Fruit fly (Drosophila melanogaster) whole organism, embryonic: ENCODE measurements around the gene CSN6.

Experiments used
- Aef1 ChIP-seq: fragments of 200-800 bp; sonication (Bioruptor generic); IDR thresholded peaks from 3 replicates; pipeline ENCODE4 v1.3.6; 2022; ENCODE audit warnings: missing biosample characterization, missing genetic modification characterization
- Bgb ChIP-seq: fragments of 200-800 bp; sonication (Bioruptor generic); IDR thresholded peaks from 2 replicates; pipeline ENCODE4 v1.3.6; 2022; ENCODE audit warnings: missing biosample characterization, missing genetic modification characterization; ENCODE audit not compliant: partially characterized antibody
- Blimp-1 ChIP-seq: fragments of 200-800 bp; sonication (Bioruptor generic); optimal IDR thresholded peaks from 3 replicates; lab custom pipeline; 2018; ENCODE audit warnings: missing biosample characterization, missing genetic modification characterization, mild to moderate bottlenecking, moderate library complexity, missing genetic modification reagents
- CG10274 ChIP-seq: fragments of 200-800 bp; sonication (Bioruptor generic); optimal IDR thresholded peaks from 3 replicates; lab custom pipeline; 2017; ENCODE audit warnings: missing biosample characterization, mild to moderate bottlenecking, missing genetic modification characterization
- CG11085 ChIP-seq: fragments of 200-800 bp; sonication (Bioruptor generic); IDR thresholded peaks from 2 replicates; pipeline ENCODE4 v1.3.6; 2022; ENCODE audit warnings: missing biosample characterization, missing genetic modification characterization
- CG11247 ChIP-seq: fragments of 200-800 bp; sonication (Bioruptor generic); IDR thresholded peaks from 2 replicates; pipeline ENCODE4 v1.3.6; 2022; ENCODE audit warnings: missing biosample characterization, missing genetic modification characterization
- CG11456 ChIP-seq: fragments of 200-800 bp; sonication (Bioruptor generic); IDR thresholded peaks from 3 replicates; pipeline ENCODE4 v1.3.6; 2022; ENCODE audit warnings: missing biosample characterization, missing genetic modification characterization
- CG12942 ChIP-seq: fragments of 200-800 bp; sonication (Bioruptor generic); optimal IDR thresholded peaks from 3 replicates; lab custom pipeline; 2016; ENCODE audit warnings: missing biosample characterization, missing genetic modification characterization
- CG13624 ChIP-seq: fragments of 200-800 bp; sonication (Bioruptor generic); optimal IDR thresholded peaks from 2 replicates; lab custom pipeline; 2016; ENCODE audit warnings: missing biosample characterization, missing genetic modification characterization
- CG17328 ChIP-seq: fragments of 200-800 bp; sonication (Bioruptor generic); IDR thresholded peaks from 2 replicates; pipeline ENCODE4 v1.3.6; 2022; ENCODE audit warnings: missing biosample characterization, missing genetic modification characterization
- CG17359 ChIP-seq: fragments of 200-800 bp; sonication (Bioruptor generic); optimal IDR thresholded peaks from 3 replicates; lab custom pipeline; 2018; ENCODE audit warnings: missing biosample characterization, mild to moderate bottlenecking, missing genetic modification characterization, moderate library complexity
- CG31441 ChIP-seq: fragments of 200-800 bp; sonication (Bioruptor generic); IDR thresholded peaks from 2 replicates; pipeline ENCODE4 v1.3.6; 2022; ENCODE audit warnings: missing biosample characterization, missing genetic modification characterization
- CG32532 ChIP-seq: fragments of 200-800 bp; sonication (Bioruptor generic); IDR thresholded peaks from 2 replicates; pipeline ENCODE4 v1.3.6; 2022; ENCODE audit warnings: missing biosample characterization, missing genetic modification characterization
- CG3838 ChIP-seq: fragments of 200-800 bp; sonication (Bioruptor generic); optimal IDR thresholded peaks from 3 replicates; lab custom pipeline; 2016; ENCODE audit warnings: missing biosample characterization, missing genetic modification characterization
- CG43689 ChIP-seq: fragments of 200-800 bp; sonication (Bioruptor generic); IDR thresholded peaks from 2 replicates; pipeline ENCODE4 v1.3.6; 2022; ENCODE audit warnings: missing biosample characterization, missing genetic modification characterization
- CG7745 ChIP-seq: fragments of 200-800 bp; sonication (Bioruptor generic); optimal IDR thresholded peaks from 2 replicates; lab custom pipeline; 2018; ENCODE audit warnings: missing biosample characterization, mild to moderate bottlenecking, missing genetic modification characterization, moderate library complexity
- CG8944 ChIP-seq: fragments of 200-800 bp; sonication (Bioruptor generic); optimal IDR thresholded peaks from 3 replicates; lab custom pipeline; 2016; ENCODE audit warnings: missing biosample characterization, missing genetic modification characterization
- CG9727 ChIP-seq: fragments of 200-800 bp; sonication (Bioruptor generic); optimal IDR thresholded peaks from 3 replicates; lab custom pipeline; 2017; ENCODE audit warnings: missing biosample characterization, mild to moderate bottlenecking, missing genetic modification characterization
- D ChIP-seq, 2 experiments: fragments of 200-800 bp in 1 of 2; fragments of >200 bp in 1 of 2; sonication (Bioruptor generic) in 1 of 2; optimal IDR thresholded peaks; 2 replicates in 1 of 2; 3 replicates in 1 of 2; lab custom pipeline; 2017; ENCODE audit warnings: mild to moderate bottlenecking in 1 of 2, missing biosample characterization in 1 of 2, missing genetic modification characterization in 1 of 2, missing genetic modification reagents in 1 of 2
- Dfd ChIP-seq, 2 experiments: fragments of >200 bp; optimal IDR thresholded peaks; 2 replicates each; lab custom pipeline; 2017; ENCODE audit warnings: missing biosample characterization in 2 of 2, missing genetic modification characterization in 2 of 2
- Doc3 ChIP-seq: fragments of 200-800 bp; sonication (Bioruptor generic); IDR thresholded peaks from 3 replicates; pipeline ENCODE4 v1.3.6; 2022; ENCODE audit warnings: missing biosample characterization, missing genetic modification characterization; ENCODE audit not compliant: partially characterized antibody
- E2f1 ChIP-seq: fragments of 200-800 bp; sonication (Bioruptor generic); IDR thresholded peaks from 2 replicates; pipeline ENCODE4 v1.3.6; 2022; ENCODE audit warnings: missing biosample characterization, missing genetic modification characterization
- Gsc ChIP-seq: fragments of 200-800 bp; sonication (Bioruptor generic); IDR thresholded peaks from 2 replicates; pipeline ENCODE4 v1.3.6; 2022; ENCODE audit warnings: missing biosample characterization, missing genetic modification characterization
- HLH3B ChIP-seq: fragments of 200-800 bp; sonication (Bioruptor generic); IDR thresholded peaks from 2 replicates; pipeline ENCODE4 v1.3.6; 2022; ENCODE audit warnings: missing biosample characterization, missing genetic modification characterization
- Hr78 ChIP-seq, 2 experiments: fragments of 200-800 bp in 1 of 2; fragments of >200 bp in 1 of 2; sonication (Bioruptor generic) in 1 of 2; optimal IDR thresholded peaks; 2 replicates each; lab custom pipeline; 2017 to 2019; ENCODE audit warnings: missing biosample characterization in 2 of 2, missing genetic modification characterization in 2 of 2, mild to moderate bottlenecking in 1 of 2, moderate library complexity in 1 of 2
- Hsf ChIP-seq: fragments of 200-800 bp; sonication (Bioruptor generic); optimal IDR thresholded peaks from 3 replicates; lab custom pipeline; 2016; ENCODE audit warnings: missing biosample characterization, missing genetic modification characterization
- NFAT ChIP-seq: fragments of 200-800 bp; sonication (Bioruptor generic); IDR thresholded peaks from 2 replicates; pipeline ENCODE4 v1.3.6; 2022; ENCODE audit warnings: missing biosample characterization, missing genetic modification characterization
- Oli ChIP-seq: fragments of 200-800 bp; sonication (Bioruptor generic); optimal IDR thresholded peaks from 2 replicates; lab custom pipeline; 2018; ENCODE audit warnings: missing biosample characterization, mild to moderate bottlenecking, missing genetic modification characterization, moderate library complexity
- Ptx1 ChIP-seq: fragments of 200-800 bp; sonication (Bioruptor generic); IDR thresholded peaks from 2 replicates; pipeline ENCODE4 v1.3.6; 2022; ENCODE audit warnings: missing biosample characterization, missing genetic modification characterization
- Usf ChIP-seq: fragments of 200-800 bp; sonication (Bioruptor generic); optimal IDR thresholded peaks from 2 replicates; lab custom pipeline; 2017; ENCODE audit warnings: missing genotype, missing biosample characterization, missing genetic modification characterization
- YL-1 ChIP-seq: fragments of 200-800 bp; sonication (Bioruptor generic); optimal IDR thresholded peaks from 3 replicates; lab custom pipeline; 2017; ENCODE audit warnings: missing biosample characterization, mild to moderate bottlenecking, missing genetic modification characterization
- ac ChIP-seq: fragments of 200-800 bp; sonication (Bioruptor generic); optimal IDR thresholded peaks from 3 replicates; lab custom pipeline; 2017; ENCODE audit warnings: missing biosample characterization, mild to moderate bottlenecking, missing genetic modification characterization
- ap ChIP-seq: fragments of 200-800 bp; sonication (Bioruptor generic); IDR thresholded peaks from 2 replicates; pipeline ENCODE4 v1.3.6; 2022; ENCODE audit warnings: missing biosample characterization, missing genetic modification characterization
- bab2 ChIP-seq: fragments of 200-800 bp; sonication (Bioruptor generic); optimal IDR thresholded peaks from 2 replicates; lab custom pipeline; 2016; ENCODE audit warnings: missing biosample characterization, missing genetic modification characterization
- bigmax ChIP-seq: fragments of 200-800 bp; sonication (Bioruptor generic); optimal IDR thresholded peaks from 2 replicates; lab custom pipeline; 2018; ENCODE audit warnings: missing biosample characterization, mild to moderate bottlenecking, missing genetic modification characterization
- caup ChIP-seq: fragments of 200-800 bp; sonication (Bioruptor generic); optimal IDR thresholded peaks from 3 replicates; lab custom pipeline; 2017; ENCODE audit warnings: missing biosample characterization, mild to moderate bottlenecking, missing genetic modification characterization, moderate library complexity; ENCODE audit not compliant: severe bottlenecking
- dmrt11E ChIP-seq: fragments of 200-800 bp; sonication (Bioruptor generic); optimal IDR thresholded peaks from 3 replicates; lab custom pipeline; 2018; ENCODE audit warnings: missing biosample characterization, mild to moderate bottlenecking, missing genetic modification characterization, moderate library complexity
- fd96Cb ChIP-seq: fragments of 200-800 bp; sonication (Bioruptor generic); optimal IDR thresholded peaks from 2 replicates; lab custom pipeline; 2018; ENCODE audit warnings: missing biosample characterization, mild to moderate bottlenecking, missing genetic modification characterization, moderate library complexity
- fu2 ChIP-seq: fragments of 200-800 bp; sonication (Bioruptor generic); optimal IDR thresholded peaks from 2 replicates; lab custom pipeline; 2016; ENCODE audit warnings: missing biosample characterization, missing genetic modification characterization
- hkb ChIP-seq, 2 experiments: fragments of 200-800 bp in 1 of 2; fragments of >200 bp in 1 of 2; sonication (Bioruptor generic) in 1 of 2; IDR thresholded peaks in 1 of 2; optimal IDR thresholded peaks in 1 of 2; 2 replicates each; pipeline versions ENCODE4 v1.3.6 to Lab custom; 2017 to 2022; ENCODE audit warnings: missing biosample characterization in 1 of 2, missing genetic modification characterization in 1 of 2
- jumu ChIP-seq: fragments of 200-800 bp; sonication (Bioruptor generic); optimal IDR thresholded peaks from 3 replicates; lab custom pipeline; 2016; ENCODE audit warnings: missing biosample characterization, missing genetic modification characterization
- lilli ChIP-seq: fragments of 200-800 bp; sonication (Bioruptor generic); optimal IDR thresholded peaks from 3 replicates; lab custom pipeline; 2016; ENCODE audit warnings: missing biosample characterization, missing genetic modification characterization
- odd ChIP-seq: fragments of 200-800 bp; sonication (Bioruptor generic); optimal IDR thresholded peaks from 2 replicates; lab custom pipeline; 2017; ENCODE audit warnings: missing biosample characterization, mild to moderate bottlenecking, missing genetic modification characterization
- otp ChIP-seq: fragments of 200-800 bp; sonication (Bioruptor generic); IDR thresholded peaks from 3 replicates; pipeline ENCODE4, ENCODE4 v1.3.6; 2022; ENCODE audit warnings: missing biosample characterization, missing genetic modification characterization
- peb ChIP-seq: fragments of 200-800 bp; sonication (Bioruptor generic); IDR thresholded peaks from 2 replicates; pipeline ENCODE4 v1.3.6; 2022; ENCODE audit warnings: missing biosample characterization, missing genetic modification characterization
- sens-2 ChIP-seq: fragments of 200-800 bp; sonication (Bioruptor generic); IDR thresholded peaks from 2 replicates; pipeline ENCODE4 v1.3.6; 2022; ENCODE audit warnings: missing biosample characterization, missing genetic modification characterization
- sr ChIP-seq: fragments of 200-800 bp; sonication (Bioruptor generic); IDR thresholded peaks from 3 replicates; pipeline ENCODE4 v1.3.6; 2022; ENCODE audit warnings: missing biosample characterization, missing genetic modification characterization
- toy ChIP-seq: fragments of 200-800 bp; sonication (Bioruptor generic); IDR thresholded peaks from 2 replicates; pipeline ENCODE4 v1.3.6; 2022; ENCODE audit warnings: missing biosample characterization, missing genetic modification characterization
- wor ChIP-seq: fragments of 200-800 bp; sonication (Bioruptor generic); IDR thresholded peaks from 2 replicates; pipeline ENCODE4 v1.3.6; 2022; ENCODE audit warnings: missing biosample characterization, missing genetic modification characterization

The CSN6 gene

dm6 chr3R:22597344-22597954 lies 16.9 kb downstream of the CSN6 start (continued):
- TF ChIP-seq sens-2 (GFP tag; lab: Robert Waterston, UW) (peak; percentile 69), CG13624 (GFP tag; lab: Kevin White, UChicago) (peak; percentile 0), Oli (tag; lab: Kevin White, UChicago) (peak; percentile 79), CG10274 (GFP tag; lab: Kevin White, UChicago) (no peak), CG17328 (GFP tag; lab: Robert Waterston, UW) (peak; percentile 81), CG43689 (GFP tag; lab: Robert Waterston, UW) (0 out of 2 replicates have a peak, but pooled peaks have one; percentile 30), wor (GFP tag; lab: Robert Waterston, UW) (peak; percentile 69; the same call in 1 of the 2 replicates), CG3838 (GFP tag; lab: Kevin White, UChicago) (no peak), CG11247 (GFP tag; lab: Robert Waterston, UW) (peak; percentile 78), caup (GFP tag; lab: Kevin White, UChicago) (peak; percentile 16), peb (GFP tag; lab: Robert Waterston, UW) (peak; percentile 80), CG8944 (peak; percentile 56), Gsc (peak; percentile 65), bigmax (GFP tag; lab: Kevin White, UChicago) (no peak), dmrt11E (tag; lab: Kevin White, UChicago) (peak; percentile 71), hkb (optimal IDR thresholded peaks at IDR 0.05; lab: Kevin White, UChicago) (no peak), hkb (GFP tag; IDR thresholded peaks at IDR 0.05; lab: Robert Waterston, UW) (peak; percentile 79), E2f1 (GFP tag; lab: Robert Waterston, UW) (peak; percentile 70), fu2 (GFP tag; lab: Kevin White, UChicago) (no peak), CG17359 (tag; lab: Kevin White, UChicago) (no peak), CG11456 (GFP tag; lab: Robert Waterston, UW) (peak; percentile 73; the same call in 2 of the 3 replicates), Dfd (GFP tag; optimal IDR thresholded peaks at IDR 0.05; lab: Kevin White, UChicago) (no peak), odd (GFP tag; lab: Kevin White, UChicago) (peak; percentile 66), NFAT (GFP tag; lab: Robert Waterston, UW) (0 out of 2 replicates have a peak, but pooled peaks have one; percentile 21), jumu (GFP tag; lab: Kevin White, UChicago) (peak; percentile 66), lilli (GFP tag; lab: Kevin White, UChicago) (peak; percentile 55), Usf (GFP tag; lab: Kevin White, UChicago) (no peak), CG7745 (no peak), Aef1 (GFP tag; lab: Robert Waterston, UW) (peak; percentile 72), Bgb (GFP tag; lab: Robert Waterston, UW) (no peak), Doc3 (GFP tag; lab: Robert Waterston, UW) (no peak), toy (GFP tag; lab: Robert Waterston, UW) (no peak), CG32532 (GFP tag; lab: Robert Waterston, UW) (peak; percentile 77), bab2 (GFP tag; lab: Kevin White, UChicago) (peak; percentile 64), D (optimal IDR thresholded peaks at IDR 0.05; lab: Kevin White, UChicago) (no peak), D (GFP tag; optimal IDR thresholded peaks at IDR 0.05; lab: Kevin White, UChicago) (no peak), CG31441 (no peak), CG9727 (GFP tag; lab: Kevin White, UChicago) (peak; percentile 35), fd96Cb (tag; lab: Kevin White, UChicago) (peak; percentile 76), YL-1 (GFP tag; lab: Kevin White, UChicago) (no peak), ap (peak; percentile 62), otp (peak; percentile 84), Blimp-1 (GFP tag; lab: Kevin White, UChicago) (peak; percentile 94), ac (GFP tag; lab: Kevin White, UChicago) (no peak), CG12942 (no peak), Ptx1 (GFP tag; lab: Robert Waterston, UW) (peak; percentile 82), Hsf (GFP tag; lab: Kevin White, UChicago) (peak; percentile 70), Hr78 (GFP tag; optimal IDR thresholded peaks at IDR 0.05; lab: Kevin White, UChicago) (peak in 1 of 2 experiments; percentile 87), sr (no peak), HLH3B (GFP tag; lab: Robert Waterston, UW) (peak; percentile 85), CG11085 (GFP tag; lab: Robert Waterston, UW) (no peak)
